Fruit fly (Drosophila melanogaster): ENCODE measurements around the gene CG9123.

The CG9123 gene

DNA sequence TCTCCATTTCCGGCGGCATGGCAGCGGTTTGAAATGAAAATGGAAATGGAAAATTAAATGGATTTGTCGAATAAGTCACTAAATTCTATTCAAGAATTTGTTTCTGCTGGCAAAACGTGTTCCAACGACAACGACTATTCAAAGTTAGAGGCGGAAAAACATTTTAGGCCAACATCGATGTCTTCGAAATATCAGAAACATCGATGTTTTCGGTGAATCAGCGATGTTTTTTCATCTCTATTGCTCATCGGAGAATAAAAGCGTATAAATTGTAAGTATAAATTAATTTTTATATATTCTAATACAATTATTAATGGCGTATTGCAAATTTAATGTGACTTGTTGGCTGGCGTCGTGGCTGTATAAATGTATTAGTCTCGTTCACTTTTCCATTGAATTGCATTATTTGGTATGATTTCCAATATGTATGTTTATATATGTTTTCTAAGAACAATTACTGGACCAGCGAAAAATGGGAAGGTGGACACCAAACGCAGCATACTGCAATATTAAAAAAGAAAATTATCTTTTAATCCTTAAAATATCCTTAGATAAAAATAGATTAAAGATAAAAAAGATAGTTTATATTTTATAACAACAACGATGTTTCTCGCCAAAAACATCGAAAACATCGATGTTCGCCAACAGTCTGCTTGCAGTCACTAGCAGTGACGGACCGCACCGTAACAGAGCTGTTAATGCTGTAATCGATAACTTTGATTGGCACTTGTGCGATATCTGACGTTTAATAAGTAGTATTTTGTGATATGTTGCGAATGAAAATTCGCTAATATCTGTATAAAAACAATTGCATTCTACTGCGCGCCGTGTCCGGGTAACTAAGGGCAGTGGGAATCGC is 2.8 kb upstream of the CG9123 start, which contains the start of the genes CG12608 and Prp5:
CG12608 (minus strand) TSS at position 153 of the 859 bp plus-strand sequence.
Prp5 (plus strand) TSS at position 697 of the 859 bp plus-strand sequence.
- no peak for TF ChIP-seq CG32121 (GFP tag; IDR thresholded peaks at IDR 0.05)
- no peak for TF ChIP-seq CG9948 (tag; optimal IDR thresholded peaks at IDR 0.05)
- TF ChIP-seq CG14655 (GFP tag; optimal IDR thresholded peaks at IDR 0.05): no peak
- no peak for TF ChIP-seq CG17806 (tag; optimal IDR thresholded peaks at IDR 0.05)
- TF ChIP-seq CG34367 (tag; optimal IDR thresholded peaks at IDR 0.05): no peak

DNA sequence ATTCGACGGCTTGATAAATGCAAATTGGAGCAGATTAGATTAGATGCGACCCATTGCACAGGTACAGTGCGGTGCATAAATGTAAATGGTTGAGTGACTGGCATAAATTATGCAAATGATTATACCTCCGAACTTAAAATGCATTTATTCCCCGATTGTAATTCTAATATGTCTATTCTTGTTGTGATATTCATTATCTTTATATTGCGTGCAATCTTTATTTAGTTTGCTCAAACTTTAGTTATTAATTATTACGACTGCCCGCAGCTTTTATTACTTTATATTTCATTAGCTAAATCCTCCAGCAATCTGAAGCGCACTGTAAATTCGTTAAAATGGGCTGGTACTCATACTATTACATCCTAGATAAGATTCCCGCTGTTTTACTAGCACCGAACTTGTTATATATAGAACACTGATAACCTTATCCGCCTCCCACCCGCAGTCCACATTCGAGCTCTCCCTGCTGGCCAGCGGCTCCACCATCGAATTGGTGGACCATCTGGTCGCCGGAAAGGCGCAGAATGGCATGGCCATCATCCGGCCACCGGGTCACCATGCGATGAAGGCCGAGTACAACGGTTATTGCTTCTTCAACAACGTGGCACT is 6.0 kb downstream of the CG9123 start:
- TF ChIP-seq CG32121 (GFP tag; IDR thresholded peaks at IDR 0.05) (no peak), gl (tag; optimal IDR thresholded peaks at IDR 0.05) (no peak)

DNA sequence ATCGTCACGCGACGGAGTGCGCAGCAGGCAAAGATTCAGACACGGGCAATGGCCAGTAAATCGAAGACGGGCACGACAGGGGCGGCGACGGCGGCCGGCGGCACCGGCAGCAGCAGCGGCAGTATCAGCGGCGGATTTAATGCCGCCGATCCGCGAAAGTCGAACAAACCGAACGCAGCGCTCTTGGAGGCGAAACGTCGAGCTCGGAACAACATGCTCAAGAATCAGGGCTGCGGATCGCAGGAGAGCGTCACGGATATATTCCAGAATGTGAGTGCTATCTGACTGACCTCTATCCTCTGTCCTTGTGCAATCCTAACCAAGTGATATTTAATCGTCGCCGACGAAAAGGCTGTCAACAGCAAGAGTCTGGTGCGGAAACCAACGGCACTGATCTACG is 6.9 kb downstream of the CG9123 start:
- peak; percentile 10 for TF ChIP-seq EcR (GFP tag; optimal IDR thresholded peaks at IDR 0.05)
- TF ChIP-seq CG13204 (GFP tag; optimal IDR thresholded peaks at IDR 0.05): peak; percentile 43
- no peak for TF ChIP-seq CG8159 (tag; optimal IDR thresholded peaks at IDR 0.05)

DNA sequence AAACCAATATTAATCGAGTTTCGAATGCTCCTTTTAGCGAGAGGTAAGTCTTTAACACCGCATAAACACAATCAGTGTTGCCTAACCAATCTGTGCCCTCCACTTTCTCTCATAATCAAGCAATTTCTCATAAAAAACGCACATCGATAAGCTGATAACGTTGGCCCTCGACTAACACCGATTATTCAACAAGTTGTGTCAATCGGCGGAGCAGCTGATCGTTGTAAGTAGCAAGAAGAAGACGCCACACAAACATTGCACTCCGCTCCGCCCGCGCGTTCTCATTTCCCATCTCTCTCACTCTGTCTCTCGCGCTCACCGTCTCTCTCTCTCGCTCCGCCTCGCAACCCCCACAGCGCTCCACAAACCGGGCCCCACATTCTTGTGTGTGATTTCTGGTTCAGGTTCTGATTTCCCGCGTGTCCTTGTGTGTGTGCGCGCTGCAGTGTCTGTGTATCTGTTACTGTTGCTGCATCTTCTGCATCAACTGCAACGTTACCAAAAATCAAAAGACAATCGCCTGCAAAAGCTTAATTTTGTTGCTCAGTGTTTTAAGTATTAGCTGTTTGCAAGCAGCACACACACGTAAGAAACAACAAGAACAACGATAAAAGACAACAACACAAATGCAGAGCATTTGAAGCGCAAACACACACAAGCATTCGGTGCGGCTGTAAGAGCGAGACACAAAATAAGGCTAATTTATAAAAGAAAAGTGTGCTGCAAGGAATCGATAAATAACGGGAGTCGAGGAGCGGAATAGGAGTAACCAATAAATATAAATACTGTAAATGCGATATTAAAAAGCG is 8.6 kb downstream of the CG9123 start, which contains the start of the genes CG9114 and HDAC6:
CG9114 (minus strand) TSS at position 89 of the 809 bp plus-strand sequence.
HDAC6 (plus strand) TSS at position 245 of the 809 bp plus-strand sequence.
- TF ChIP-seq CG34367 (tag; optimal IDR thresholded peaks at IDR 0.05) (no peak), CG4496 (GFP tag; IDR thresholded peaks at IDR 0.05) (peak; percentile 53; the same call in 2 of the 3 replicates), CG13204 (GFP tag; optimal IDR thresholded peaks at IDR 0.05) (peak; percentile 32), CG17806 (tag; optimal IDR thresholded peaks at IDR 0.05) (no peak), Pif1A (GFP tag; optimal IDR thresholded peaks at IDR 0.05) (no peak), fd96Ca (GFP tag; IDR thresholded peaks at IDR 0.05) (peak; percentile 48; the same call in 2 of the 3 replicates), CG10348 (GFP tag; IDR thresholded peaks at IDR 0.05) (no peak), CG12605 (GFP tag; IDR thresholded peaks at IDR 0.05) (peak; percentile 55), CG9948 (tag; optimal IDR thresholded peaks at IDR 0.05) (no peak), rn (GFP tag; IDR thresholded peaks at IDR 0.05) (no peak), CG15710 (tag; optimal IDR thresholded peaks at IDR 0.05) (peak; percentile 2), Pif1B (GFP tag; optimal IDR thresholded peaks at IDR 0.05) (no peak), Ets98B (GFP tag; IDR thresholded peaks at IDR 0.05) (peak; percentile 32; the same call in 1 of the 2 replicates), CG8159 (tag; optimal IDR thresholded peaks at IDR 0.05) (no peak), D1 (tag; optimal IDR thresholded peaks at IDR 0.05) (no peak), EcR (GFP tag; optimal IDR thresholded peaks at IDR 0.05) (peak; percentile 21), CG32121 (GFP tag; IDR thresholded peaks at IDR 0.05) (peak; percentile 55), gl (tag; optimal IDR thresholded peaks at IDR 0.05) (no peak)

DNA sequence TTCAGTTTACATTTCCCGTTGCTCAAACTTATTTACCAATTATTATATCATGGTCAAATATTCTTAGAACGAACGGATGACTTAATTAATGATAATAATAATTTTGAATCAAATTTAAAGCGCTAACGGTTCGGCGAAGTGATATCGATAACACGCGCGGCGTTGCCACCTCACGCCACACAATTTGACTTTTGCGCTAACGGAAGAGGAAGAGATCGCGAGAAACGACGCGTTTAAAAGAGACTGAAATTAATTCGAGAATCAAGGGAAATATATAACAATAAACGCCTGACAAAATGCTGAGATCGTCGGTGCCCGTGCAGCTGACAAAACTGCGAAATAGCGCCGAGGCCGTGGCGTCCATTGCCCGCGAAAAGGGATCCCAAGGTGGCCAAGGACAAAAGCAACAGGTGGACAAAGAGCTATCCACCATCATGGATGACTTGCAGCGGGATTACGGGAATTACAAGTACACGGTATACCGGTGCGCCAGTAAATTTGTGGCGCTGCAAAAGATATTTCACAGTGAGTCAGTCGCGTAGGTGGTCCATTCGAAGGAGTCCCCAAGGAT is 13.7 kb downstream of the CG9123 start, which contains the start of gene dah:
dah (plus strand) TSS at position 195 of the 571 bp plus-strand sequence.
- no peak for TF ChIP-seq Ets98B (GFP tag; IDR thresholded peaks at IDR 0.05)
- no peak for TF ChIP-seq rn (GFP tag; IDR thresholded peaks at IDR 0.05)
- TF ChIP-seq Snoo (tag; optimal IDR thresholded peaks at IDR 0.05): no peak
- TF ChIP-seq CG4496 (GFP tag; IDR thresholded peaks at IDR 0.05): no peak
- no peak for TF ChIP-seq CG8301 (tag; optimal IDR thresholded peaks at IDR 0.05)
- TF ChIP-seq Pif1B (GFP tag; optimal IDR thresholded peaks at IDR 0.05): no peak
- no peak for TF ChIP-seq CG17806 (tag; optimal IDR thresholded peaks at IDR 0.05)

DNA sequence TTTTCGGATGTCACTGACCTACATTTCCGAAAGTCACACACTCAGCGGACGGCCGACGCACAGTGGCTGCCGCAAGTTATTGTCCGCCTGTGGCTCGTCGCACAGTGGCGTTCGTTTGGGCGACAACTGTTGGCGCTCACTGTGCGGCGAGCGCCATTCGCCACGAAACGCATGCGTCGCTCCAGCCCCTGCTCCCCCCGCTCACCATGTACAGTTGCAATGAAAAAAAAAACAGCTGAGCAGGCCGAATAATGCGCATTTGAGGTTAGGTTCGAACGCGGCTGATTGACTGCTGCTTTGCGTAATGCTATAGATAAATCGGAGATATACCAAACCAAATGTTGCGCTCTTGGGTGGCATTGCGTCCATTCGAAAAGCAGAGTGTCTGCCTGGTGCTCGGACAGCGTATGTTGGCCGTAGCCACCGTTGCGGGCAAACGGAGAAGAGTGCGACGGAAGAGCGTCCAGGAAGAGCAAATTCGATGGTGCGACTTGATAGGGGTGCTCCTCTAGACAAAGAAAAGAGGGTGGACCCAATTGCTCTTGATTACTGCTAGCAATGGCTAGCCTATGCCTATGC is 18.5 kb downstream of the CG9123 start:
- peak; percentile 37 for TF ChIP-seq CG15710 (tag; optimal IDR thresholded peaks at IDR 0.05)
- peak; percentile 88 for TF ChIP-seq EcR (GFP tag; optimal IDR thresholded peaks at IDR 0.05)
- peak; percentile 89 for TF ChIP-seq CG32121 (GFP tag; IDR thresholded peaks at IDR 0.05)
- TF ChIP-seq CG14655 (GFP tag; optimal IDR thresholded peaks at IDR 0.05): no peak
- TF ChIP-seq CG13204 (GFP tag; optimal IDR thresholded peaks at IDR 0.05): peak; percentile 66
- peak; percentile 81 for TF ChIP-seq CG12605 (GFP tag; IDR thresholded peaks at IDR 0.05)
- peak; percentile 57 for TF ChIP-seq CG17806 (tag; optimal IDR thresholded peaks at IDR 0.05)
- TF ChIP-seq CG34367 (tag; optimal IDR thresholded peaks at IDR 0.05): peak; percentile 35
- peak; percentile 76 for TF ChIP-seq Snoo (tag; optimal IDR thresholded peaks at IDR 0.05)
- TF ChIP-seq CG8159 (tag; optimal IDR thresholded peaks at IDR 0.05): peak; percentile 76
- TF ChIP-seq CG9948 (tag; optimal IDR thresholded peaks at IDR 0.05): no peak
- TF ChIP-seq rn (GFP tag; IDR thresholded peaks at IDR 0.05): peak; percentile 74
- TF ChIP-seq Ets98B (GFP tag; IDR thresholded peaks at IDR 0.05): peak; percentile 93
- peak; percentile 94 for TF ChIP-seq CG4496 (GFP tag; IDR thresholded peaks at IDR 0.05)
- peak; percentile 62; the same call in 1 of the 2 replicates for TF ChIP-seq CG10348 (GFP tag; IDR thresholded peaks at IDR 0.05)
- peak; percentile 68 for TF ChIP-seq Pif1A (GFP tag; optimal IDR thresholded peaks at IDR 0.05)
- peak; percentile 57 for TF ChIP-seq Pif1B (GFP tag; optimal IDR thresholded peaks at IDR 0.05)
- TF ChIP-seq CG8301 (tag; optimal IDR thresholded peaks at IDR 0.05): peak; percentile 40
- peak; percentile 86 for TF ChIP-seq fd96Ca (GFP tag; IDR thresholded peaks at IDR 0.05)
- peak; percentile 41 for TF ChIP-seq gl (tag; optimal IDR thresholded peaks at IDR 0.05)
- TF ChIP-seq D1 (tag; optimal IDR thresholded peaks at IDR 0.05): no peak

Data from whole organism, pupa.